Fruit fly (Drosophila melanogaster): Measurements from ENCODE around the gene CG5342.

The CG5342 gene

DNA sequence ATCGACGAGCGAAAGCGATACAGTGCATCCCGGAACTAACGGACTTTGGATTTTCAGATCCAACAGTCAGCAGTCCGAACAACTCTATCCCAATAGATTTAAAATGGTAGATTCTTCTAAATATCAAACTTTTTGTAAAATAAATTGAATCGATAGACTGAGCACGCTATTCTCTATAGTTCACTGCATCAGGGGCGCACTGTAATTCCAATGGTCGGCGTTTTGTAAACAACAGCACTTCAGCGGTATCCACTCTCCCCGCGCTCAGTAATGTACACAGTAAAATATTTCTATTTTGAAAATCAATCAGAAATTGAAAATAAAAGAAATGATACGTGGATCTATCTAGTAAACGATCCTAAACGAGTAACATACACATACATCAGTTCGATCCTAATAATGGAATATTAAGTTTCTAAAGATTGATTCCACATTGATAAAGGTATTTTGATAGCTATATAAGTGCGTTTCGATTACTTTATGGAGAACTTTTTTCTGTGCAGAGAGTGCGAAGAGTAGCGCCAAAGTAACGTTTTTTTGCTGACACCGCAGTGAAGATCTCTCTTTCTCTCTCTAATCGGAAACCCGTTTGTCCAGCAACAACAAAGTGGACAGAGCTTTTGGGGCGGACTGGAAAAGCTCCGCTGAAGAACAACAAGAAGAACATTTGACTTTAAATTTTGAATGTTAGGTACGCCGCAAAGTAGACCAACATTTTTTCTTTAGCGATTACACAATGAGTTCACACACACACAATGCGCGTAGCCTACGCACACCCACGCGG, 16.1 kb upstream of the CG5342 start:
- peak; percentile 91 for TF ChIP-seq Hmr (GFP tag; optimal IDR thresholded peaks at IDR 0.05)
- peak; percentile 85 for TF ChIP-seq Six4 (GFP tag; optimal IDR thresholded peaks at IDR 0.05)
- peak; percentile 42 for TF ChIP-seq YL-1 (GFP tag; optimal IDR thresholded peaks at IDR 0.05)
- TF ChIP-seq Elba2 (GFP tag; optimal IDR thresholded peaks at IDR 0.05), result no peak
- peak; percentile 90 for TF ChIP-seq CG10147 (GFP tag; optimal IDR thresholded peaks at IDR 0.05)
- peak; percentile 87 for TF ChIP-seq CG1233 (GFP tag; optimal IDR thresholded peaks at IDR 0.05)
- peak; percentile 73 for TF ChIP-seq CG14050 (GFP tag; IDR thresholded peaks at IDR 0.05)
- TF ChIP-seq CG30431 (GFP tag; optimal IDR thresholded peaks at IDR 0.05), result peak; percentile 66
- TF ChIP-seq hbn (GFP tag; IDR thresholded peaks at IDR 0.05; ENCODE audit: partially characterized antibody), result no peak
- TF ChIP-seq insv (GFP tag; optimal IDR thresholded peaks at IDR 0.05), result peak in 1 of 2 experiments; percentile 29
- TF ChIP-seq danr (GFP tag; IDR thresholded peaks at IDR 0.05), result peak; percentile 82
- TF ChIP-seq pnt (GFP tag; optimal IDR thresholded peaks at IDR 0.05), result peak; percentile 94
- TF ChIP-seq sna (GFP tag; IDR thresholded peaks at IDR 0.05; ENCODE audit: partially characterized antibody), result no peak
- TF ChIP-seq Deaf1 (tag; optimal IDR thresholded peaks at IDR 0.05), result peak; percentile 80
- peak; percentile 84; the same call in 2 of the 3 replicates for TF ChIP-seq jigr1 (GFP tag; IDR thresholded peaks at IDR 0.05)
- peak; percentile 54 for TF ChIP-seq CG10462 (GFP tag; optimal IDR thresholded peaks at IDR 0.05)
- TF ChIP-seq Drgx (GFP tag; IDR thresholded peaks at IDR 0.05), result peak; percentile 98
- peak; percentile 88 for TF ChIP-seq CG17328 (GFP tag; IDR thresholded peaks at IDR 0.05)
- no peak for TF ChIP-seq BEAF-32 (GFP tag; optimal IDR thresholded peaks at IDR 0.05)
- peak; percentile 93 for TF ChIP-seq phol (tag; optimal IDR thresholded peaks at IDR 0.05)
- TF ChIP-seq Blimp-1 (GFP tag; optimal IDR thresholded peaks at IDR 0.05), result peak; percentile 91
- peak; percentile 87 for TF ChIP-seq CG8290 (GFP tag; optimal IDR thresholded peaks at IDR 0.05)
- TF ChIP-seq CG8290 (tag; optimal IDR thresholded peaks at IDR 0.05), result peak in 1 of 2 experiments; percentile 97
- TF ChIP-seq CG7928 (GFP tag; optimal IDR thresholded peaks at IDR 0.05), result peak; percentile 70
- TF ChIP-seq stwl (tag; optimal IDR thresholded peaks at IDR 0.05), result no peak
- TF ChIP-seq h (optimal IDR thresholded peaks at IDR 0.05), result no peak
- no peak for TF ChIP-seq hth (optimal IDR thresholded peaks at IDR 0.05)
- peak; percentile 85 for TF ChIP-seq otp (GFP tag; IDR thresholded peaks at IDR 0.05)
- TF ChIP-seq CG10366 (GFP tag; IDR thresholded peaks at IDR 0.05), result peak; percentile 88
- peak; percentile 94 for TF ChIP-seq tap (tag; optimal IDR thresholded peaks at IDR 0.05)
- peak; percentile 92 for TF ChIP-seq CG18476 (GFP tag; optimal IDR thresholded peaks at IDR 0.05)
- TF ChIP-seq HLH54F (GFP tag; optimal IDR thresholded peaks at IDR 0.05), result peak; percentile 90
- TF ChIP-seq ssp (GFP tag; IDR thresholded peaks at IDR 0.05), result peak; percentile 87
- peak; percentile 86 for TF ChIP-seq CHES-1-like (GFP tag; optimal IDR thresholded peaks at IDR 0.05)
- TF ChIP-seq eve (GFP tag; optimal IDR thresholded peaks at IDR 0.05), result peak in 1 of 2 experiments; percentile 94
- peak; percentile 74 for TF ChIP-seq CG9437 (GFP tag; optimal IDR thresholded peaks at IDR 0.05)
- peak; percentile 94 for TF ChIP-seq tin (GFP tag; optimal IDR thresholded peaks at IDR 0.05)
- peak; percentile 88 for TF ChIP-seq slou (GFP tag; optimal IDR thresholded peaks at IDR 0.05)
- TF ChIP-seq Myb (GFP tag; optimal IDR thresholded peaks at IDR 0.05), result peak; percentile 74
- TF ChIP-seq Fer1 (GFP tag; optimal IDR thresholded peaks at IDR 0.05), result peak; percentile 96
- no peak for TF ChIP-seq bbx (GFP tag; IDR thresholded peaks at IDR 0.05; ENCODE audit: partially characterized antibody)
- peak; percentile 88 for TF ChIP-seq ro (GFP tag; IDR thresholded peaks at IDR 0.05)
- no peak for TF ChIP-seq br (optimal IDR thresholded peaks at IDR 0.05)
- TF ChIP-seq CG32767 (GFP tag; IDR thresholded peaks at IDR 0.05), result peak; percentile 68; the same call in 1 of the 2 replicates
- peak; percentile 80 for TF ChIP-seq B-H2 (GFP tag; optimal IDR thresholded peaks at IDR 0.05)
- TF ChIP-seq tx (GFP tag; optimal IDR thresholded peaks at IDR 0.05), result peak; percentile 85
- 0 out of 4 replicates have a peak, but pooled peaks have one; percentile 46 for TF ChIP-seq chinmo (GFP tag; IDR thresholded peaks at IDR 0.05; ENCODE audit: partially characterized antibody)
- peak; percentile 91 for TF ChIP-seq CG14667 (GFP tag; IDR thresholded peaks at IDR 0.05)
- peak; percentile 85 for TF ChIP-seq CG11560 (tag; IDR thresholded peaks at IDR 0.05)
- peak; percentile 51 for TF ChIP-seq twi (tag; optimal IDR thresholded peaks at IDR 0.05)

All from whole organism, embryonic.